Fruit fly (Drosophila melanogaster) whole organism, embryonic: ENCODE results near the gene CG32102.

Source experiments
- Adf1 ChIP-seq: fragments of 200-800 bp; sonication (Bioruptor generic); IDR thresholded peaks from 2 replicates; pipeline ENCODE4 v1.3.6; 2022; ENCODE audit warnings: missing biosample characterization, missing genetic modification characterization
- CG10209 ChIP-seq: fragments of 200-800 bp; sonication (Bioruptor generic); optimal IDR thresholded peaks from 3 replicates; lab custom pipeline; 2017; ENCODE audit warnings: missing biosample characterization, mild to moderate bottlenecking, missing genetic modification characterization, missing genetic modification reagents
- CG10274 ChIP-seq: fragments of 200-800 bp; sonication (Bioruptor generic); optimal IDR thresholded peaks from 3 replicates; lab custom pipeline; 2017; ENCODE audit warnings: missing biosample characterization, mild to moderate bottlenecking, missing genetic modification characterization
- CG10654 ChIP-seq: fragments of 200-800 bp; sonication (Bioruptor generic); optimal IDR thresholded peaks from 2 replicates; lab custom pipeline; 2016; ENCODE audit warnings: missing biosample characterization, missing genetic modification characterization
- CG11504 ChIP-seq: fragments of 200-800 bp; sonication (Bioruptor generic); optimal IDR thresholded peaks from 3 replicates; lab custom pipeline; 2019; ENCODE audit warnings: missing biosample characterization, mild to moderate bottlenecking, missing genetic modification characterization, moderate library complexity
- CG11560 ChIP-seq: fragments of 200-800 bp; sonication (Bioruptor generic); IDR thresholded peaks from 3 replicates; pipeline ENCODE4 v1.3.6; 2022; ENCODE audit warnings: missing biosample characterization, missing genetic modification characterization
- CG12391 ChIP-seq: fragments of 200-800 bp; sonication (Bioruptor generic); optimal IDR thresholded peaks from 3 replicates; lab custom pipeline; 2018; ENCODE audit warnings: missing biosample characterization, mild to moderate bottlenecking, missing genetic modification characterization, moderate library complexity
- CG12744 ChIP-seq: fragments of 200-800 bp; sonication (Bioruptor generic); optimal IDR thresholded peaks from 2 replicates; lab custom pipeline; 2016; ENCODE audit warnings: missing biosample characterization, missing genetic modification characterization
- CG13123 ChIP-seq: fragments of 200-800 bp; sonication (Bioruptor generic); optimal IDR thresholded peaks from 2 replicates; lab custom pipeline; 2016; ENCODE audit warnings: missing biosample characterization, missing genetic modification characterization
- CG13287 ChIP-seq: fragments of 200-800 bp; sonication (Bioruptor generic); IDR thresholded peaks from 2 replicates; pipeline ENCODE4 v1.3.6; 2022; ENCODE audit warnings: missing biosample characterization, missing genetic modification characterization; ENCODE audit not compliant: partially characterized antibody
- CG13296 ChIP-seq: fragments of 200-800 bp; sonication (Bioruptor generic); optimal IDR thresholded peaks from 3 replicates; lab custom pipeline; 2018; ENCODE audit warnings: missing biosample characterization, mild to moderate bottlenecking, missing genetic modification characterization
- CG13624 ChIP-seq: fragments of 200-800 bp; sonication (Bioruptor generic); optimal IDR thresholded peaks from 2 replicates; lab custom pipeline; 2016; ENCODE audit warnings: missing biosample characterization, missing genetic modification characterization
- CG1603 ChIP-seq: fragments of 200-800 bp; sonication (Bioruptor generic); optimal IDR thresholded peaks from 2 replicates; lab custom pipeline; 2019; ENCODE audit warnings: missing biosample characterization, mild to moderate bottlenecking, missing genetic modification characterization, moderate library complexity
- CG16813 ChIP-seq: fragments of 200-800 bp; sonication (Bioruptor generic); IDR thresholded peaks from 3 replicates; pipeline ENCODE4 v1.3.6; 2022; ENCODE audit warnings: missing biosample characterization, missing genetic modification characterization; ENCODE audit not compliant: partially characterized antibody
- CG17385 ChIP-seq: fragments of 200-800 bp; sonication (Bioruptor generic); optimal IDR thresholded peaks from 3 replicates; lab custom pipeline; 2018; ENCODE audit warnings: missing biosample characterization, mild to moderate bottlenecking, missing genetic modification characterization
- CG2120 ChIP-seq: fragments of 200-800 bp; sonication (Bioruptor generic); optimal IDR thresholded peaks from 3 replicates; lab custom pipeline; 2016; ENCODE audit warnings: missing biosample characterization, missing genetic modification characterization
- CG2875 ChIP-seq: fragments of 200-800 bp; sonication (Bioruptor generic); optimal IDR thresholded peaks from 2 replicates; lab custom pipeline; 2017; ENCODE audit warnings: missing biosample characterization, mild to moderate bottlenecking, missing genetic modification characterization, missing genetic modification reagents
- CG30431 ChIP-seq: fragments of 200-800 bp; sonication (Bioruptor generic); optimal IDR thresholded peaks from 2 replicates; lab custom pipeline; 2017; ENCODE audit warnings: missing biosample characterization, missing genetic modification characterization
- CG31441 ChIP-seq: fragments of 200-800 bp; sonication (Bioruptor generic); IDR thresholded peaks from 2 replicates; pipeline ENCODE4 v1.3.6; 2022; ENCODE audit warnings: missing biosample characterization, missing genetic modification characterization
- CG32532 ChIP-seq: fragments of 200-800 bp; sonication (Bioruptor generic); IDR thresholded peaks from 2 replicates; pipeline ENCODE4 v1.3.6; 2022; ENCODE audit warnings: missing biosample characterization, missing genetic modification characterization
- CG5245 ChIP-seq: fragments of 200-800 bp; sonication (Bioruptor generic); optimal IDR thresholded peaks from 3 replicates; lab custom pipeline; 2016; ENCODE audit warnings: missing biosample characterization, missing genetic modification characterization
- CG6254 ChIP-seq: fragments of 200-800 bp; sonication (Bioruptor generic); optimal IDR thresholded peaks from 3 replicates; lab custom pipeline; 2017; ENCODE audit warnings: mild to moderate bottlenecking, missing biosample characterization, missing genetic modification reagents, missing genetic modification characterization
- CG9437 ChIP-seq: fragments of 200-800 bp; sonication (Bioruptor generic); optimal IDR thresholded peaks from 2 replicates; lab custom pipeline; 2018; ENCODE audit warnings: missing biosample characterization, mild to moderate bottlenecking, missing genetic modification characterization
- CG9727 ChIP-seq: fragments of 200-800 bp; sonication (Bioruptor generic); optimal IDR thresholded peaks from 3 replicates; lab custom pipeline; 2017; ENCODE audit warnings: missing biosample characterization, mild to moderate bottlenecking, missing genetic modification characterization
- CHES-1-like ChIP-seq: fragments of 200-800 bp; sonication (Bioruptor generic); optimal IDR thresholded peaks from 2 replicates; lab custom pipeline; 2016; ENCODE audit warnings: missing biosample characterization, missing genetic modification characterization
- Chrac-16 ChIP-seq: fragments of 200-800 bp; sonication (Bioruptor generic); optimal IDR thresholded peaks from 3 replicates; lab custom pipeline; 2016; ENCODE audit warnings: missing biosample characterization, missing genetic modification characterization
- E2f1 ChIP-seq: fragments of 200-800 bp; sonication (Bioruptor generic); IDR thresholded peaks from 2 replicates; pipeline ENCODE4 v1.3.6; 2022; ENCODE audit warnings: missing biosample characterization, missing genetic modification characterization
- Lpt ChIP-seq: fragments of >200 bp; optimal IDR thresholded peaks from 2 replicates; lab custom pipeline; 2018; ENCODE audit warnings: missing biosample characterization, missing genetic modification characterization
- Mrtf ChIP-seq: fragments of 200-800 bp; sonication (Bioruptor generic); IDR thresholded peaks from 3 replicates; pipeline ENCODE4 v1.3.6; 2022; ENCODE audit warnings: missing biosample characterization, missing genetic modification characterization
- NFAT ChIP-seq: fragments of 200-800 bp; sonication (Bioruptor generic); IDR thresholded peaks from 2 replicates; pipeline ENCODE4 v1.3.6; 2022; ENCODE audit warnings: missing biosample characterization, missing genetic modification characterization
- Nf-YC ChIP-seq: fragments of 200-800 bp; optimal IDR thresholded peaks from 3 replicates; lab custom pipeline; 2019; ENCODE audit warnings: missing biosample characterization, mild to moderate bottlenecking, missing genetic modification characterization, moderate library complexity
- Oli ChIP-seq: fragments of 200-800 bp; sonication (Bioruptor generic); optimal IDR thresholded peaks from 2 replicates; lab custom pipeline; 2018; ENCODE audit warnings: missing biosample characterization, mild to moderate bottlenecking, missing genetic modification characterization, moderate library complexity
- Sry-β ChIP-seq: fragments of 200-800 bp; sonication (Bioruptor generic); optimal IDR thresholded peaks from 2 replicates; lab custom pipeline; 2018; ENCODE audit warnings: missing biosample characterization, mild to moderate bottlenecking, missing genetic modification characterization, moderate library complexity
- ase ChIP-seq: fragments of 200-800 bp; sonication (Bioruptor generic); IDR thresholded peaks from 3 replicates; pipeline ENCODE4 v1.3.6; 2022; ENCODE audit warnings: missing biosample characterization, missing genetic modification characterization
- bsh ChIP-seq, 2 experiments: fragments of 200-800 bp; sonication (Bioruptor generic); optimal IDR thresholded peaks; 2 replicates each; lab custom pipeline; 2017 to 2018; ENCODE audit warnings: mild to moderate bottlenecking in 2 of 2, missing biosample characterization in 2 of 2, missing genetic modification characterization in 2 of 2, moderate library complexity in 1 of 2
- danr ChIP-seq: fragments of 200-800 bp; sonication (Bioruptor generic); IDR thresholded peaks from 2 replicates; pipeline ENCODE4 v1.3.6; 2022; ENCODE audit warnings: missing biosample characterization, missing genetic modification characterization
- dpn ChIP-seq, 2 experiments: fragments of 200-800 bp; sonication (Bioruptor generic); optimal IDR thresholded peaks; 3 replicates each; lab custom pipeline; 2016; ENCODE audit warnings: missing biosample characterization in 2 of 2, missing genetic modification characterization in 2 of 2
- ind ChIP-seq: fragments of 200-800 bp; sonication (Bioruptor generic); optimal IDR thresholded peaks from 3 replicates; lab custom pipeline; 2016; ENCODE audit warnings: missing biosample characterization, missing genetic modification characterization
- lola ChIP-seq, 3 experiments: fragments of >200 bp in 2 of 3; fragments of 200-800 bp in 1 of 3; sonication (Bioruptor generic) in 1 of 3; optimal IDR thresholded peaks; 2 replicates each; lab custom pipeline; 2017 to 2019; ENCODE audit warnings: missing biosample characterization in 3 of 3, missing genetic modification characterization in 3 of 3, mild to moderate bottlenecking in 1 of 3, moderate library complexity in 1 of 3
- nerfin-1 ChIP-seq: fragments of 200-800 bp; sonication (Bioruptor generic); optimal IDR thresholded peaks from 3 replicates; lab custom pipeline; 2019; ENCODE audit warnings: missing biosample characterization, mild to moderate bottlenecking, missing genetic modification characterization, moderate library complexity
- nom ChIP-seq: fragments of 200-800 bp; sonication (Bioruptor generic); optimal IDR thresholded peaks from 2 replicates; lab custom pipeline; 2017; ENCODE audit warnings: missing biosample characterization, missing genetic modification characterization, mild to moderate bottlenecking, moderate library complexity, missing genetic modification reagents
- odd ChIP-seq: fragments of 200-800 bp; sonication (Bioruptor generic); optimal IDR thresholded peaks from 2 replicates; lab custom pipeline; 2017; ENCODE audit warnings: missing biosample characterization, mild to moderate bottlenecking, missing genetic modification characterization
- pan ChIP-seq, 4 experiments: fragments of >200 bp in 3 of 4; fragments of 200-800 bp in 1 of 4; sonication (Bioruptor generic) in 1 of 4; optimal IDR thresholded peaks in 3 of 4; IDR thresholded peaks in 1 of 4; 2 replicates each; pipeline versions ENCODE4 v1.3.6 to Lab custom; 2017 to 2022; ENCODE audit warnings: missing biosample characterization in 2 of 4, missing genetic modification characterization in 2 of 4, mixed read lengths in 1 of 4
- row ChIP-seq: fragments of 200-800 bp; sonication (Bioruptor generic); IDR thresholded peaks from 3 replicates; pipeline ENCODE4 v1.3.6; 2022; ENCODE audit warnings: missing biosample characterization, missing genetic modification characterization
- salm ChIP-seq: fragments of 200-800 bp; sonication (Bioruptor generic); optimal IDR thresholded peaks from 2 replicates; lab custom pipeline; 2018; ENCODE audit warnings: missing biosample characterization, mild to moderate bottlenecking, missing genetic modification characterization
- sens-2 ChIP-seq: fragments of 200-800 bp; sonication (Bioruptor generic); IDR thresholded peaks from 2 replicates; pipeline ENCODE4 v1.3.6; 2022; ENCODE audit warnings: missing biosample characterization, missing genetic modification characterization
- slp2 ChIP-seq: fragments of 200-800 bp; sonication (Bioruptor generic); optimal IDR thresholded peaks from 2 replicates; lab custom pipeline; 2016; ENCODE audit warnings: missing biosample characterization, missing genetic modification characterization
- sob ChIP-seq: fragments of 200-800 bp; sonication (Bioruptor generic); IDR thresholded peaks from 2 replicates; pipeline ENCODE4 v1.3.6; 2022; ENCODE audit warnings: missing biosample characterization, missing genetic modification characterization
- toy ChIP-seq: fragments of 200-800 bp; sonication (Bioruptor generic); IDR thresholded peaks from 2 replicates; pipeline ENCODE4 v1.3.6; 2022; ENCODE audit warnings: missing biosample characterization, missing genetic modification characterization
- vfl ChIP-seq: fragments of 200-800 bp; sonication (Bioruptor generic); optimal IDR thresholded peaks from 2 replicates; lab custom pipeline; 2016; ENCODE audit warnings: missing biosample characterization, missing genetic modification characterization

Gene CG32102

dm6 chr3L:12495312-12495725 lies 25.7 kb upstream of the CG32102 start (continued):
- TF ChIP-seq Oli (tag; lab: Kevin White, UChicago), result peak; percentile 43
- TF ChIP-seq CG12744 (GFP tag; lab: Kevin White, UChicago), result no peak
- peak; percentile 36 for TF ChIP-seq Nf-YC (tag; lab: Kevin White, UChicago)
- no peak for TF ChIP-seq Lpt
- peak in 1 of 2 experiments; percentile 3 for TF ChIP-seq dpn (GFP tag; optimal IDR thresholded peaks at IDR 0.05; lab: Kevin White, UChicago)
- peak; percentile 39 for TF ChIP-seq CG2875
- peak; percentile 35 for TF ChIP-seq CG10209 (GFP tag; lab: Kevin White, UChicago)
- TF ChIP-seq NFAT, result no peak
- peak; percentile 39 for TF ChIP-seq CG9437 (GFP tag; lab: Kevin White, UChicago)
- TF ChIP-seq danr (GFP tag; lab: Robert Waterston, UW), result no peak
- peak; percentile 51 for TF ChIP-seq CG13296
- peak; percentile 24 for TF ChIP-seq CG10274 (GFP tag; lab: Kevin White, UChicago)
- TF ChIP-seq Adf1, result no peak
- TF ChIP-seq CG13287 (GFP tag; lab: Robert Waterston, UW), result no peak
- no peak for TF ChIP-seq vfl (GFP tag; lab: Kevin White, UChicago)
- TF ChIP-seq CG10654 (GFP tag; lab: Kevin White, UChicago), result peak; percentile 35
- peak; percentile 18 for TF ChIP-seq CG1603 (tag; lab: Kevin White, UChicago)
- peak; percentile 25 for TF ChIP-seq CG30431 (GFP tag; lab: Kevin White, UChicago)
- TF ChIP-seq slp2 (GFP tag; lab: Kevin White, UChicago), result peak; percentile 1
- TF ChIP-seq bsh (GFP tag; optimal IDR thresholded peaks at IDR 0.05; lab: Kevin White, UChicago), result peak; percentile 27 to 83
- TF ChIP-seq nerfin-1 (tag; lab: Kevin White, UChicago), result peak; percentile 35
- peak; percentile 57 for TF ChIP-seq CG12391
- peak; percentile 47 for TF ChIP-seq CG9727 (GFP tag; lab: Kevin White, UChicago)
- peak; percentile 34 for TF ChIP-seq odd (GFP tag; lab: Kevin White, UChicago)
- TF ChIP-seq row (GFP tag; lab: Robert Waterston, UW), result peak; percentile 42; the same call in 2 of the 3 replicates
- 0 out of 3 replicates have a peak, but pooled peaks have one; percentile 30 for TF ChIP-seq CG11560 (tag; lab: Robert Waterston, UW)
- TF ChIP-seq lola (GFP tag; optimal IDR thresholded peaks at IDR 0.05; lab: Kevin White, UChicago), result peak in 1 of 3 experiments; percentile 42
- TF ChIP-seq ind, result peak; percentile 37
- TF ChIP-seq CG13123 (GFP tag; lab: Kevin White, UChicago), result no peak
- no peak for TF ChIP-seq ase (GFP tag; lab: Robert Waterston, UW)
- no peak for TF ChIP-seq Chrac-16 (GFP tag; lab: Kevin White, UChicago)
- no peak for TF ChIP-seq salm
- TF ChIP-seq sens-2, result no peak
- TF ChIP-seq CG31441 (GFP tag; lab: Robert Waterston, UW), result no peak; the same call in 1 of the 2 replicates
- TF ChIP-seq nom (GFP tag; lab: Kevin White, UChicago), result peak; percentile 79
- TF ChIP-seq sob (GFP tag; lab: Robert Waterston, UW), result no peak
- TF ChIP-seq CG11504 (tag; lab: Kevin White, UChicago), result peak; percentile 68
- no peak for TF ChIP-seq CG6254 (GFP tag; lab: Kevin White, UChicago)
- TF ChIP-seq CG13624 (GFP tag; lab: Kevin White, UChicago), result no peak
- TF ChIP-seq CG2120 (GFP tag; lab: Kevin White, UChicago), result peak; percentile 32
- no peak for TF ChIP-seq CG16813 (GFP tag; lab: Robert Waterston, UW)
- no peak for TF ChIP-seq Sry-β (GFP tag; lab: Kevin White, UChicago)
- 0 out of 3 replicates have a peak, but pooled peaks have one; percentile 29 for TF ChIP-seq Mrtf
- no peak for TF ChIP-seq CHES-1-like (GFP tag; lab: Kevin White, UChicago)
- no peak for TF ChIP-seq pan (optimal IDR thresholded peaks at IDR 0.05; lab: Kevin White, UChicago)
- TF ChIP-seq pan (GFP tag; optimal IDR thresholded peaks at IDR 0.05 in 1 of 2, IDR thresholded peaks at IDR 0.05 in 1 of 2), result peak in 1 of 2 experiments; percentile 22
- TF ChIP-seq E2f1 (GFP tag; lab: Robert Waterston, UW), result no peak
- TF ChIP-seq toy (GFP tag; lab: Robert Waterston, UW), result no peak
- TF ChIP-seq CG5245, result no peak
- peak; percentile 4; the same call in 1 of the 2 replicates for TF ChIP-seq CG32532 (GFP tag; lab: Robert Waterston, UW)
- TF ChIP-seq CG17385, result peak; percentile 55
